Fruit fly (Drosophila melanogaster): ENCODE data around the gene fz4.

dm6 chrX:7100689-7101088 is 9.4 kb downstream of the fz4 start:
- TF ChIP-seq Myc (optimal IDR thresholded peaks at IDR 0.05) (no peak), ttk (optimal IDR thresholded peaks at IDR 0.05) (no peak), psq (optimal IDR thresholded peaks at IDR 0.05) (no peak), h (optimal IDR thresholded peaks at IDR 0.05) (no peak), insv (optimal IDR thresholded peaks at IDR 0.05) (no peak), Sin3A (optimal IDR thresholded peaks at IDR 0.05) (no peak)

Data from Kc167 (cell line).